Worm (Caenorhabditis elegans): ENCODE data around the gene F33C8.2.

Gene F33C8.2

ce11 chrX:14708176-14708642, 13.0 kb upstream of the F33C8.2 start:
- TF ChIP-seq lin-29 (GFP tag; IDR thresholded peaks at IDR 0.05) (no peak), daf-8 (GFP tag; IDR thresholded peaks at IDR 0.05) (no peak), dmd-9 (GFP tag; IDR thresholded peaks at IDR 0.05) (0 out of 2 replicates have a peak, but pooled peaks have one; percentile 65), D1046.2 (GFP tag; IDR thresholded peaks at IDR 0.05) (no peak), nhr-237 (tag; optimal IDR thresholded peaks at IDR 0.05) (peak; percentile 45), lin-15B (tag; optimal IDR thresholded peaks at IDR 0.05) (no peak), ceh-82 (tag; optimal IDR thresholded peaks at IDR 0.05) (no peak), T20F7.1 (GFP tag; optimal IDR thresholded peaks at IDR 0.05) (peak; percentile 81), aha-1 (tag) (peak; percentile 99), Y105C5A.15 (GFP tag; IDR thresholded peaks at IDR 0.05) (no peak), ztf-11 (tag; optimal IDR thresholded peaks at IDR 0.05) (no peak), lim-7 (GFP tag; IDR thresholded peaks at IDR 0.05) (no peak), Y48G9A.11 (GFP tag; IDR thresholded peaks at IDR 0.05) (no peak), vab-7 (GFP tag; IDR thresholded peaks at IDR 0.05) (peak; percentile 58; the same call in 1 of the 2 replicates), F26F4.8 (GFP tag; conservative IDR thresholded peaks at IDR 0.05) (no peak), lin-13 (GFP tag; optimal IDR thresholded peaks at IDR 0.05) (peak; percentile 89), zip-2 (tag; optimal IDR thresholded peaks at IDR 0.05) (peak; percentile 45), madf-5 (GFP tag; IDR thresholded peaks at IDR 0.05) (no peak), sdz-12 (GFP tag; optimal IDR thresholded peaks at IDR 0.05) (no peak), lsy-2 (tag; optimal IDR thresholded peaks at IDR 0.05) (peak; percentile 73 to 88), pha-4 (GFP tag; IDR thresholded peaks at IDR 0.05) (peak; percentile 88), pha-4 (tag; optimal IDR thresholded peaks at IDR 0.05) (no peak), nhr-111 (GFP tag; optimal IDR thresholded peaks at IDR 0.05) (no peak), R02D3.7 (tag; optimal IDR thresholded peaks at IDR 0.05) (no peak), F37D6.2 (tag; optimal IDR thresholded peaks at IDR 0.05) (peak; percentile 92), T26A8.4 (GFP tag; IDR thresholded peaks at IDR 0.05) (peak; percentile 90), cey-2 (tag; optimal IDR thresholded peaks at IDR 0.05; ENCODE audit: borderline replicate concordance, insufficient read depth) (no peak), egl-43 (GFP tag; IDR thresholded peaks at IDR 0.05) (peak; percentile 95), nhr-10 (tag; optimal IDR thresholded peaks at IDR 0.05) (peak; percentile 72), unc-62 (GFP tag; optimal IDR thresholded peaks at IDR 0.05 in 1 of 2) (peak in 1 of 2 experiments; percentile 70), unc-62 (tag; optimal IDR thresholded peaks at IDR 0.05) (peak; percentile 3), nhr-42 (GFP tag; IDR thresholded peaks at IDR 0.05) (0 out of 2 replicates have a peak, but pooled peaks have one; percentile 46), ceh-62 (tag; optimal IDR thresholded peaks at IDR 0.05) (no peak), mep-1 (tag; optimal IDR thresholded peaks at IDR 0.05) (peak; percentile 98), dpl-1 (GFP tag; optimal IDR thresholded peaks at IDR 0.05) (peak; percentile 63), attf-4 (tag; optimal IDR thresholded peaks at IDR 0.05) (no peak), lin-39 (tag; optimal IDR thresholded peaks at IDR 0.05) (no peak), arid-1 (GFP tag; conservative IDR thresholded peaks at IDR 0.05) (peak; percentile 69), snpc-1.2 (GFP tag; IDR thresholded peaks at IDR 0.05) (0 out of 2 replicates have a peak, but pooled peaks have one; percentile 24), zfp-3 (GFP tag; conservative IDR thresholded peaks at IDR 0.05) (no peak), F10B5.3 (tag; optimal IDR thresholded peaks at IDR 0.05) (peak; percentile 36), nhr-6 (tag; optimal IDR thresholded peaks at IDR 0.05) (peak; percentile 90), daf-19 (GFP tag; conservative IDR thresholded peaks at IDR 0.05) (no peak), ZK546.5 (tag; optimal IDR thresholded peaks at IDR 0.05) (no peak), dmd-6 (GFP tag; IDR thresholded peaks at IDR 0.05) (peak; percentile 86), F49E8.2 (tag; optimal IDR thresholded peaks at IDR 0.05; ENCODE audit: borderline replicate concordance) (no peak), ceh-32 (tag; optimal IDR thresholded peaks at IDR 0.05; ENCODE audit: poor library complexity) (peak; percentile 41), duxl-1 (tag; optimal IDR thresholded peaks at IDR 0.05; ENCODE audit: poor library complexity) (no peak), ces-1 (GFP tag; optimal IDR thresholded peaks at IDR 0.05) (no peak), spr-1 (tag; optimal IDR thresholded peaks at IDR 0.05) (peak; percentile 84), dmd-8 (GFP tag; IDR thresholded peaks at IDR 0.05) (no peak), tra-1 (GFP tag; IDR thresholded peaks at IDR 0.05) (peak; percentile 76)
